Fruit fly (Drosophila melanogaster) S2 (cell line): Measurements from ENCODE around the gene alphaKap4.

Experiments used
- CG8478 ChIP-seq: fragments of >200 bp; optimal IDR thresholded peaks from 2 replicates; lab custom pipeline; 2018
- CTCF ChIP-seq, 2 experiments: fragments of >200 bp; optimal IDR thresholded peaks; 2 replicates each; lab custom pipeline; 2018

Gene alphaKap4

dm6 chr3L:5996936-5997335 lies 13.9 kb downstream of the alphaKap4 start, which contains the start of gene PVRAP:
PVRAP (plus strand) TSS chr3L:5997208.
- no peak for TF ChIP-seq CG8478 (lab: Kevin White, UChicago)
- no peak for TF ChIP-seq CTCF (optimal IDR thresholded peaks at IDR 0.05; lab: Kevin White, UChicago)

DNA sequence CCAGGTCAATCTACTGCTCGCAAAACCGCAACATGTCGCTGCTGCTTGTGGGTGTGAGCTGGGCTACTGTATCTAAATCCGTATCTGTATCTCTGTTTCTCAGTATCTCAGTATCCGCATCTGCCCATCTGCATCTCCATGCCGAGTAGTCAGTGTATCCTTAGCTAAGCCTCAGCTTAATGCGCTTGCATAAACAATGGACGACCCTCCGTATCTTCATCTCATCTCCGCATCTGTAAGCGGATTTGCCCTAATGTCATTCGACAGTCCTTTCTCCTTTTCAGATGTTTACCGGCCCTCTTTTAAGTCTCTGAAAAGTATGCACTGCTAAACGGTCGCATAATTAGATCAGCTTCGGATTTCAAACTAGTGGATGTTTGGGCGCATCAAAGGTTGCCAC lies 14.3 kb downstream of the alphaKap4 start:
- TF ChIP-seq CG8478 (lab: Kevin White, UChicago) (no peak), CTCF (optimal IDR thresholded peaks at IDR 0.05; lab: Kevin White, UChicago) (no peak)

dm6 chr3L:5993701-5994499 lies 16.9 kb downstream of the alphaKap4 start:
- TF ChIP-seq CG8478 (lab: Kevin White, UChicago) (no peak), CTCF (optimal IDR thresholded peaks at IDR 0.05; lab: Kevin White, UChicago) (no peak)

dm6 chr3L:5992916-5993315 lies 17.9 kb downstream of the alphaKap4 start:
- TF ChIP-seq CG8478 (lab: Kevin White, UChicago) (no peak), CTCF (optimal IDR thresholded peaks at IDR 0.05; lab: Kevin White, UChicago) (no peak)

- TF ChIP-seq CG8478 (lab: Kevin White, UChicago) (no peak), CTCF (optimal IDR thresholded peaks at IDR 0.05; lab: Kevin White, UChicago) (no peak)
Measured at dm6 chr3L:5992249-5992648, 18.6 kb downstream of the alphaKap4 start.

- TF ChIP-seq CTCF (optimal IDR thresholded peaks at IDR 0.05; lab: Kevin White, UChicago) = no peak
Measured at dm6 chr3L:5989391-5990156, 21.2 kb downstream of the alphaKap4 start.

DNA sequence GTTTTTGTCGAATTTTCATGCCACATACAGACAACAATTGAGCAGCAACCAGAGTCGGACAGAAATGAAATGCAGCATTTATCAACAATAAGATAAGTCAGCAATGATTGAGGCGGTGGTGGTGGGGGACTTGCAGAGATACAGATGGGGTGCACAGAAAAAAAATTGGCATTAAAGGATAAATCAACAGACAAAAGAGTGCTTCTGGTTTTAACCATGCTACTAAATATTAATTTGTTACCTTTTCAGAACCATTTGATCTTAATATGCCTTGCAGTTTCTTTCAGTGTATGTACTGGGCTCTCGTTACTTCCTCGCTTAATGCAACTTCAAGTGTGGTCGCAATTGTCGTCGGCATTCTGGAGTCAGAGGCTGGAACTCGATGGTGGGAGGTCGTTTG lies 22.1 kb downstream of the alphaKap4 start:
- TF ChIP-seq CTCF (optimal IDR thresholded peaks at IDR 0.05; lab: Kevin White, UChicago) = no peak
- TF ChIP-seq CG8478 (lab: Kevin White, UChicago) = no peak

DNA sequence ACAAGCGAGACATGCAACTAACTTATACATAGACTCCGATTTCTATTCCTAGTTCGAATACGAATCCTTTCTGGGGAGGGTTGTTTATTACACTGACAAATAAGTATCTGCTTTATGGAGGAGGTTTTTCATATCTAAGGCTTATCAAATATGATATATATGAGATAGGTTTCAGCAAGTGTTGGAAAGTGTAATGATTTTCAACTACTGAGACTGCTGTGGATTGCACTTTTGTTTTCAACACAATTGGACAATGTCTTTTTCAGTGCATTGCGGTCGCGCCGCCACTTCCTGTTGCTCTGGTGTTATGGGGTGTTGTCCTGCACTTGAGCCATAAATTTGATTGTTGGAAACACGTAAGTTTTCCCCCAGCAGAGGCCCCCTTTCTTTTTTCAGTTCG lies 23.2 kb downstream of the alphaKap4 start:
- TF ChIP-seq CG8478 (lab: Kevin White, UChicago) (no peak), CTCF (optimal IDR thresholded peaks at IDR 0.05; lab: Kevin White, UChicago) (no peak)

- no peak for TF ChIP-seq CTCF (optimal IDR thresholded peaks at IDR 0.05; lab: Kevin White, UChicago)
- TF ChIP-seq CG8478 (lab: Kevin White, UChicago) = no peak
Measured at dm6 chr3L:5983593-5984225, 27.1 kb downstream of the alphaKap4 start.

- TF ChIP-seq CTCF (optimal IDR thresholded peaks at IDR 0.05; lab: Kevin White, UChicago) (no peak), CG8478 (lab: Kevin White, UChicago) (no peak)
Measured at dm6 chr3L:5982921-5983546, 27.8 kb downstream of the alphaKap4 start.

DNA sequence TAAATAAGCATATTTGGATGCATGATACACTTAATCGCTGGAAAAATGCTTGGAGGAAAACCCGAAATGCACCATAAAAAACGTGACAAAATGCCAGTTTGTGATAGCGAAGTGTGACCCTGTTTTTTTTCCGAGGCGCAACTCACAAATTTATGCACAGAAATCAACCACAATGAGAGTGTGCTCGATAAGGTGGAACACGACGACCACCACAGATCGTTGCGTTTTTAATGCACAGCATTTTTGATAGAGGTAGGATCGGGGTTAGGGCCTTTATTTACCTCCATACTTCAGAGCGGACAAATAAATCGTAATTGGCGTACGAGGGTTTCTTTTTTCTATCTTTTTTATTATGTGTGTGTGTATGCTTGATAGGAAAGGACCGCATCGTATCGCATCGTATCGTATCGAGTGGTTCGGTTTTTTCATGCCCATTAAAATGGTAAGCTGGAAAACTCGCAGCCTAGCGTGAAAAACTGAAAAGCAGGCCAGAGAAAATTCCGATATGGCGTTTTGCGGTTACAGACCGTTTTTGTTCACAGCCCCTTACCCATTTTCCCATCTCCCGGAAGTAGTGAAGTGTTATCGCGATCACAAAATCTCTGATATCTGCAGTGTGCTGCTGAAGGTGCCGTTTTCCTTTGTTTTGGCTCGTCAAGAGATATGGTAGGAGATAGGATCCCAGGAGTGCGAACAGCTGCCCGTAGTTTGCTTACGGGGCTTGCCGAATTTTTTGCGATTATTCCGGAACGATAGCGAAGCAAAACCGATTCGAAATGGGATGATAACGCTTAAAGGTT lies 30.1 kb downstream of the alphaKap4 start:
- TF ChIP-seq CTCF (optimal IDR thresholded peaks at IDR 0.05; lab: Kevin White, UChicago) = no peak
- no peak for TF ChIP-seq CG8478 (lab: Kevin White, UChicago)

DNA sequence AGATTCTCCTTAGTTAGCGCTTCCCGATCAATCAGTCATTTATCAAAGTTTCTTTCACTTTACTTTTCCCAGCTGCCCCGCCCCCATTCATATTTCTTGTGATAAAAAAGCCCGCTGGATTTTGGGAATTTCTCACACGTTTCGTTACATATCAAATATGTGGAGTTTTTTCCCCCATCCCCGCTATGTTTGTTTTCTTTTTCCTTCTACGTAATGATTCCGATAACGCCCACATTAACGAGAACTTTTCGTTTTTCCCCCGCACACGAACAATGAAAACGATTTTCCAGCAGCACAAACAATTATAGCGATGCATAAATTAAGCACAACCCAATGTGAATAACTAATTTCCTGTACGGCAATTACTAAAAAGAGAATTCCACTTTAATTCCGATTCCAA lies 30.7 kb downstream of the alphaKap4 start:
- TF ChIP-seq CG8478 (lab: Kevin White, UChicago) = no peak
- no peak for TF ChIP-seq CTCF (optimal IDR thresholded peaks at IDR 0.05; lab: Kevin White, UChicago)

DNA sequence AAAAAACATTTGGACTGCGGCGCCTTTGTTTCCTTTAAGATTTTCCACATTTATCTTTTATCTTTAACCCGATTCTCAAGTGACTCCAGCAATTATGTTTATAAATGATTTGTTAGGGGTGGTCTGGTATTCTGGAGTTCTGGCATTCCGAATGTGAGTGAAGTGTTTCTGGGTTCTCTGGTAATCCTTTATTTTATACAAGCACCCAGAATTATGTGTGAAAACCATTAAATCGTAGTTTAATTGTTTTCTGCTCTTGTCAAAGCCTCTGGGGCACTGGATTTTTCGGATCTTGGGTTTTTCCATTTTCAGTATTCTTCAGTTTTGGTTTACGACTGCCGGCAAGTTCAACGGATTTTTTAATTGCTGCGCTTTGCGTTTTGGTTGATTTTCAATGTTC lies 31.4 kb downstream of the alphaKap4 start:
- TF ChIP-seq CG8478 (lab: Kevin White, UChicago) (no peak), CTCF (optimal IDR thresholded peaks at IDR 0.05; lab: Kevin White, UChicago) (no peak)
